Fruit fly (Drosophila melanogaster) whole organism, embryonic: ENCODE results near the gene CG16736.

Source experiments
- Abd-B ChIP-seq: fragments of 200-800 bp; sonication (Bioruptor generic); optimal IDR thresholded peaks from 2 replicates; lab custom pipeline; 2018; ENCODE audit warnings: missing biosample characterization, mild to moderate bottlenecking, missing genetic modification characterization, moderate library complexity
- Asciz ChIP-seq: fragments of 200-800 bp; sonication (Bioruptor generic); optimal IDR thresholded peaks from 2 replicates; lab custom pipeline; 2017; ENCODE audit warnings: missing biosample characterization, mild to moderate bottlenecking, missing genetic modification characterization, missing genetic modification reagents
- CG12219 ChIP-seq: fragments of 200-800 bp; sonication (Bioruptor generic); optimal IDR thresholded peaks from 3 replicates; lab custom pipeline; 2018; ENCODE audit warnings: missing biosample characterization, mild to moderate bottlenecking, missing genetic modification characterization
- CG12391 ChIP-seq: fragments of 200-800 bp; sonication (Bioruptor generic); optimal IDR thresholded peaks from 3 replicates; lab custom pipeline; 2018; ENCODE audit warnings: missing biosample characterization, mild to moderate bottlenecking, missing genetic modification characterization, moderate library complexity
- CG13123 ChIP-seq: fragments of 200-800 bp; sonication (Bioruptor generic); optimal IDR thresholded peaks from 2 replicates; lab custom pipeline; 2016; ENCODE audit warnings: missing biosample characterization, missing genetic modification characterization
- CG13894 ChIP-seq: fragments of 200-800 bp; sonication (Bioruptor generic); optimal IDR thresholded peaks from 3 replicates; lab custom pipeline; 2018; ENCODE audit warnings: missing biosample characterization, mild to moderate bottlenecking, missing genetic modification characterization, moderate library complexity
- CG15479 ChIP-seq: fragments of 200-800 bp; sonication (Bioruptor generic); optimal IDR thresholded peaks from 3 replicates; lab custom pipeline; 2019; ENCODE audit warnings: missing biosample characterization, mild to moderate bottlenecking, missing genetic modification characterization, moderate library complexity
- CG1603 ChIP-seq: fragments of 200-800 bp; sonication (Bioruptor generic); optimal IDR thresholded peaks from 2 replicates; lab custom pipeline; 2019; ENCODE audit warnings: missing biosample characterization, mild to moderate bottlenecking, missing genetic modification characterization, moderate library complexity
- CG17359 ChIP-seq: fragments of 200-800 bp; sonication (Bioruptor generic); optimal IDR thresholded peaks from 3 replicates; lab custom pipeline; 2018; ENCODE audit warnings: missing biosample characterization, mild to moderate bottlenecking, missing genetic modification characterization, moderate library complexity
- CG17568 ChIP-seq: fragments of 200-800 bp; sonication (Bioruptor generic); optimal IDR thresholded peaks from 2 replicates; lab custom pipeline; 2018; ENCODE audit warnings: missing biosample characterization, mild to moderate bottlenecking, missing genetic modification characterization, moderate library complexity
- CG18764 ChIP-seq: fragments of 200-800 bp; sonication (Bioruptor generic); optimal IDR thresholded peaks from 3 replicates; lab custom pipeline; 2016; ENCODE audit warnings: missing biosample characterization, missing genetic modification characterization
- CG2120 ChIP-seq: fragments of 200-800 bp; sonication (Bioruptor generic); optimal IDR thresholded peaks from 3 replicates; lab custom pipeline; 2016; ENCODE audit warnings: missing biosample characterization, missing genetic modification characterization
- CG2712 ChIP-seq: fragments of 200-800 bp; optimal IDR thresholded peaks from 3 replicates; lab custom pipeline; 2019; ENCODE audit warnings: missing biosample characterization, mild to moderate bottlenecking, missing genetic modification characterization, moderate library complexity
- CG4328 ChIP-seq: fragments of 200-800 bp; sonication (Bioruptor generic); optimal IDR thresholded peaks from 3 replicates; lab custom pipeline; 2017; ENCODE audit warnings: missing biosample characterization, missing genetic modification reagents, missing genetic modification characterization
- CG4360 ChIP-seq: fragments of 200-800 bp; sonication (Bioruptor generic); IDR thresholded peaks from 2 replicates; pipeline ENCODE4 v1.3.6; 2022; ENCODE audit warnings: missing biosample characterization, missing genetic modification characterization
- CG43689 ChIP-seq: fragments of 200-800 bp; sonication (Bioruptor generic); IDR thresholded peaks from 2 replicates; pipeline ENCODE4 v1.3.6; 2022; ENCODE audit warnings: missing biosample characterization, missing genetic modification characterization
- CG4424 ChIP-seq: fragments of 200-800 bp; sonication (Bioruptor generic); optimal IDR thresholded peaks from 3 replicates; lab custom pipeline; 2016; ENCODE audit warnings: missing biosample characterization, missing genetic modification characterization
- CG4730 ChIP-seq: fragments of 200-800 bp; sonication (Bioruptor generic); IDR thresholded peaks from 2 replicates; pipeline ENCODE4 v1.3.6; 2022; ENCODE audit warnings: missing biosample characterization, missing genetic modification characterization
- CG6654 ChIP-seq: fragments of 200-800 bp; sonication (Bioruptor generic); optimal IDR thresholded peaks from 2 replicates; lab custom pipeline; 2017; ENCODE audit warnings: missing biosample characterization, mild to moderate bottlenecking, missing genetic modification characterization
- CG9215 ChIP-seq: fragments of 200-800 bp; sonication (Bioruptor generic); IDR thresholded peaks from 2 replicates; pipeline ENCODE4 v1.3.6; 2022; ENCODE audit warnings: missing biosample characterization, missing genetic modification characterization
- CG9609 ChIP-seq: fragments of 200-800 bp; sonication (Bioruptor generic); optimal IDR thresholded peaks from 3 replicates; lab custom pipeline; 2016; ENCODE audit warnings: missing biosample characterization, missing genetic modification characterization
- CG9797 ChIP-seq: fragments of 200-800 bp; sonication (Bioruptor generic); optimal IDR thresholded peaks from 3 replicates; lab custom pipeline; 2018; ENCODE audit warnings: missing biosample characterization, mild to moderate bottlenecking, missing genetic modification characterization
- CkIIα-i1 ChIP-seq: fragments of 200-800 bp; sonication (Bioruptor generic); IDR thresholded peaks from 2 replicates; pipeline ENCODE4 v1.3.6; 2022; ENCODE audit warnings: missing biosample characterization, missing genetic modification characterization
- E2f1 ChIP-seq: fragments of 200-800 bp; sonication (Bioruptor generic); IDR thresholded peaks from 2 replicates; pipeline ENCODE4 v1.3.6; 2022; ENCODE audit warnings: missing biosample characterization, missing genetic modification characterization
- Ets65A ChIP-seq: fragments of 200-800 bp; sonication (Bioruptor generic); peaks from one replicate; lab custom pipeline; 2016; ENCODE audit warnings: missing biosample characterization, missing genetic modification characterization
- Hmx ChIP-seq: fragments of 200-800 bp; sonication (Bioruptor generic); optimal IDR thresholded peaks from 2 replicates; lab custom pipeline; 2016; ENCODE audit warnings: missing biosample characterization, missing genetic modification characterization
- Pdp1 ChIP-seq, 2 experiments: fragments of 200-800 bp; sonication (Bioruptor generic); optimal IDR thresholded peaks; 3 replicates each; lab custom pipeline; 2016; ENCODE audit warnings: missing biosample characterization in 2 of 2, missing genetic modification characterization in 2 of 2, mild to moderate bottlenecking in 1 of 2, moderate library complexity in 1 of 2
- Rfx ChIP-seq: fragments of 200-800 bp; sonication (Bioruptor generic); IDR thresholded peaks from 2 replicates; pipeline ENCODE4 v1.3.6; 2022; ENCODE audit warnings: missing biosample characterization, missing genetic modification characterization
- Sin3A ChIP-seq: fragments of >200 bp; optimal IDR thresholded peaks from 2 replicates; lab custom pipeline; 2018
- Stat92E ChIP-seq, 3 experiments: fragments of >200 bp in 2 of 3; fragments of 200-800 bp in 1 of 3; sonication (Bioruptor generic) in 1 of 3; optimal IDR thresholded peaks; 2 replicates each; lab custom pipeline; 2017 to 2019; ENCODE audit warnings: missing biosample characterization in 3 of 3, missing genetic modification characterization in 3 of 3, mild to moderate bottlenecking in 1 of 3, moderate library complexity in 1 of 3
- Xbp1 ChIP-seq: fragments of 200-800 bp; sonication (Bioruptor generic); optimal IDR thresholded peaks from 3 replicates; lab custom pipeline; 2016; ENCODE audit warnings: missing biosample characterization, mild to moderate bottlenecking, missing genetic modification characterization
- ato ChIP-seq: fragments of 200-800 bp; sonication (Bioruptor generic); IDR thresholded peaks from 2 replicates; pipeline ENCODE4 v1.3.6; 2022; ENCODE audit warnings: missing biosample characterization, missing genetic modification characterization; ENCODE audit not compliant: partially characterized antibody
- cato ChIP-seq: fragments of 200-800 bp; sonication (Bioruptor generic); optimal IDR thresholded peaks from 2 replicates; lab custom pipeline; 2016; ENCODE audit warnings: missing biosample characterization, missing genetic modification characterization, borderline replicate concordance
- da ChIP-seq: fragments of 200-800 bp; sonication (Bioruptor generic); optimal IDR thresholded peaks from 2 replicates; lab custom pipeline; 2016; ENCODE audit warnings: missing biosample characterization, missing genetic modification characterization
- eyg ChIP-seq: fragments of 200-800 bp; sonication (Bioruptor generic); optimal IDR thresholded peaks from 3 replicates; lab custom pipeline; 2016; ENCODE audit warnings: missing biosample characterization, missing genetic modification characterization
- gem ChIP-seq: fragments of 200-800 bp; sonication (Bioruptor generic); optimal IDR thresholded peaks from 2 replicates; lab custom pipeline; 2019; ENCODE audit warnings: missing biosample characterization, mild to moderate bottlenecking, missing genetic modification characterization, moderate library complexity
- insv ChIP-seq, 2 experiments: fragments of 200-800 bp; sonication (Bioruptor generic); optimal IDR thresholded peaks; 3 replicates each; lab custom pipeline; 2016 to 2018; ENCODE audit warnings: missing biosample characterization in 2 of 2, missing genetic modification characterization in 2 of 2
- kay ChIP-seq: fragments of 200-800 bp; sonication (Bioruptor generic); optimal IDR thresholded peaks from 2 replicates; lab custom pipeline; 2016; ENCODE audit warnings: missing biosample characterization, missing genetic modification characterization
- kni ChIP-seq: fragments of 200-800 bp; sonication (Bioruptor generic); optimal IDR thresholded peaks from 3 replicates; lab custom pipeline; 2017; ENCODE audit warnings: mild to moderate bottlenecking, missing biosample characterization, missing genetic modification reagents, missing genetic modification characterization
- mirr ChIP-seq: fragments of 200-800 bp; sonication (Bioruptor generic); optimal IDR thresholded peaks from 3 replicates; lab custom pipeline; 2018; ENCODE audit warnings: missing biosample characterization, mild to moderate bottlenecking, missing genetic modification characterization
- nerfin-2 ChIP-seq: fragments of 200-800 bp; sonication (Bioruptor generic); IDR thresholded peaks from 2 replicates; pipeline ENCODE4 v1.3.6; 2022; ENCODE audit warnings: missing biosample characterization, missing genetic modification characterization; ENCODE audit not compliant: partially characterized antibody
- pan ChIP-seq, 4 experiments: fragments of >200 bp in 3 of 4; fragments of 200-800 bp in 1 of 4; sonication (Bioruptor generic) in 1 of 4; optimal IDR thresholded peaks in 3 of 4; IDR thresholded peaks in 1 of 4; 2 replicates each; pipeline versions ENCODE4 v1.3.6 to Lab custom; 2017 to 2022; ENCODE audit warnings: missing biosample characterization in 2 of 4, missing genetic modification characterization in 2 of 4, mixed read lengths in 1 of 4
- ranshi ChIP-seq: fragments of 200-800 bp; sonication (Bioruptor generic); IDR thresholded peaks from 2 replicates; pipeline ENCODE4 v1.3.6; 2022; ENCODE audit warnings: missing biosample characterization, missing genetic modification characterization
- row ChIP-seq: fragments of 200-800 bp; sonication (Bioruptor generic); IDR thresholded peaks from 3 replicates; pipeline ENCODE4 v1.3.6; 2022; ENCODE audit warnings: missing biosample characterization, missing genetic modification characterization
- sr ChIP-seq: fragments of 200-800 bp; sonication (Bioruptor generic); IDR thresholded peaks from 3 replicates; pipeline ENCODE4 v1.3.6; 2022; ENCODE audit warnings: missing biosample characterization, missing genetic modification characterization
- ssp ChIP-seq: fragments of 200-800 bp; sonication (Bioruptor generic); IDR thresholded peaks from 2 replicates; pipeline ENCODE4 v1.3.6; 2022; ENCODE audit warnings: missing biosample characterization, missing genetic modification characterization
- sug ChIP-seq: fragments of 200-800 bp; optimal IDR thresholded peaks from 2 replicates; lab custom pipeline; 2019; ENCODE audit warnings: missing biosample characterization, mild to moderate bottlenecking, missing genetic modification characterization, moderate library complexity
- tgo ChIP-seq: fragments of 200-800 bp; sonication (Bioruptor generic); IDR thresholded peaks from 3 replicates; pipeline ENCODE4 v1.3.6; 2022; ENCODE audit warnings: missing biosample characterization, missing genetic modification characterization
- tx ChIP-seq: fragments of 200-800 bp; sonication (Bioruptor generic); optimal IDR thresholded peaks from 2 replicates; lab custom pipeline; 2016; ENCODE audit warnings: missing biosample characterization, missing genetic modification characterization
- yki ChIP-seq: fragments of >200 bp; optimal IDR thresholded peaks from 3 replicates; lab custom pipeline; 2018
- zfh1 ChIP-seq: fragments of 200-800 bp; sonication (Bioruptor generic); IDR thresholded peaks from 3 replicates; pipeline ENCODE4 v1.3.6; 2022; ENCODE audit warnings: missing biosample characterization, missing genetic modification characterization

Gene CG16736

dm6 chr3R:9250868-9251267, 6.6 kb downstream of the CG16736 start (continued):
- TF ChIP-seq CG17359 (tag; lab: Kevin White, UChicago) (peak; percentile 46), CG1603 (peak; percentile 54), ssp (GFP tag; lab: Robert Waterston, UW) (no peak), Rfx (GFP tag; lab: Robert Waterston, UW) (0 out of 2 replicates have a peak, but pooled peaks have one; percentile 22), insv (GFP tag; optimal IDR thresholded peaks at IDR 0.05; lab: Kevin White, UChicago) (no peak), tgo (GFP tag; lab: Robert Waterston, UW) (peak; percentile 24; the same call in 1 of the 3 replicates), Ets65A (GFP tag; lab: Kevin White, UChicago) (no peak), Pdp1 (GFP tag; optimal IDR thresholded peaks at IDR 0.05; lab: Kevin White, UChicago) (peak in 1 of 2 experiments; percentile 29), zfh1 (GFP tag; lab: Robert Waterston, UW) (0 out of 3 replicates have a peak, but pooled peaks have one; percentile 61), CG4328 (GFP tag; lab: Kevin White, UChicago) (no peak), pan (optimal IDR thresholded peaks at IDR 0.05; lab: Kevin White, UChicago) (no peak), pan (GFP tag; optimal IDR thresholded peaks at IDR 0.05 in 1 of 2, IDR thresholded peaks at IDR 0.05 in 1 of 2) (no peak), CG4360 (GFP tag; lab: Robert Waterston, UW) (0 out of 2 replicates have a peak, but pooled peaks have one; percentile 11), CG2712 (tag; lab: Kevin White, UChicago) (peak; percentile 45), CG9215 (GFP tag; lab: Robert Waterston, UW) (0 out of 2 replicates have a peak, but pooled peaks have one; percentile 14), CG12391 (tag; lab: Kevin White, UChicago) (peak; percentile 14), sr (no peak), mirr (GFP tag; lab: Kevin White, UChicago) (no peak), CG6654 (GFP tag; lab: Kevin White, UChicago) (no peak), kni (no peak), kay (GFP tag; lab: Kevin White, UChicago) (no peak), Xbp1 (GFP tag; lab: Kevin White, UChicago) (peak; percentile 33), CG17568 (GFP tag; lab: Kevin White, UChicago) (no peak), yki (no peak), CG9609 (GFP tag; lab: Kevin White, UChicago) (no peak), CG4730 (0 out of 2 replicates have a peak, but pooled peaks have one; percentile 45), Sin3A (lab: Kevin White, UChicago) (no peak), CG2120 (GFP tag; lab: Kevin White, UChicago) (no peak), gem (tag; lab: Kevin White, UChicago) (peak; percentile 50), sug (tag; lab: Kevin White, UChicago) (no peak), tx (no peak), CG4424 (GFP tag; lab: Kevin White, UChicago) (peak; percentile 10), nerfin-2 (GFP tag; lab: Robert Waterston, UW) (no peak), row (peak; percentile 53), CkIIα-i1 (no peak), CG43689 (GFP tag; lab: Robert Waterston, UW) (no peak), ato (no peak), da (GFP tag; lab: Kevin White, UChicago) (no peak), CG18764 (GFP tag; lab: Kevin White, UChicago) (no peak), E2f1 (GFP tag; lab: Robert Waterston, UW) (peak; percentile 35; the same call in 1 of the 2 replicates), cato (no peak), CG13894 (tag; lab: Kevin White, UChicago) (no peak), CG12219 (GFP tag; lab: Kevin White, UChicago) (peak; percentile 20), eyg (no peak), CG15479 (GFP tag; lab: Kevin White, UChicago) (no peak), CG9797 (no peak), Hmx (no peak), Stat92E (GFP tag; optimal IDR thresholded peaks at IDR 0.05; lab: Kevin White, UChicago) (no peak), ranshi (GFP tag; lab: Robert Waterston, UW) (peak; percentile 42; the same call in 1 of the 2 replicates), Asciz (GFP tag; lab: Kevin White, UChicago) (no peak), CG13123 (no peak), Abd-B (no peak)
